Fruit fly (Drosophila melanogaster): Measurements from ENCODE around the gene CG18599.

Gene CG18599

dm6 chr3R:18297444-18298297, 30.1 kb downstream of the CG18599 start (continued):
- TF ChIP-seq Atf3 (GFP tag; optimal IDR thresholded peaks at IDR 0.05) = no peak
- TF ChIP-seq HLHmδ (GFP tag; optimal IDR thresholded peaks at IDR 0.05) = no peak
- peak; percentile 5 for TF ChIP-seq CG8388 (GFP tag; optimal IDR thresholded peaks at IDR 0.05)
- no peak for TF ChIP-seq ftz-f1 (GFP tag; optimal IDR thresholded peaks at IDR 0.05)
- peak; percentile 2 for TF ChIP-seq eyg (GFP tag; optimal IDR thresholded peaks at IDR 0.05)
- no peak for TF ChIP-seq CG14441 (GFP tag; IDR thresholded peaks at IDR 0.05)
- TF ChIP-seq Atf-2 (GFP tag; optimal IDR thresholded peaks at IDR 0.05) = no peak
- TF ChIP-seq kay (GFP tag; optimal IDR thresholded peaks at IDR 0.05) = no peak
- no peak for TF ChIP-seq D (optimal IDR thresholded peaks at IDR 0.05)
- TF ChIP-seq D (GFP tag; optimal IDR thresholded peaks at IDR 0.05) = no peak
- no peak for TF ChIP-seq slou (GFP tag; optimal IDR thresholded peaks at IDR 0.05)
- TF ChIP-seq Doc3 (GFP tag; IDR thresholded peaks at IDR 0.05; ENCODE audit: partially characterized antibody) = no peak
- no peak for TF ChIP-seq vfl (GFP tag; optimal IDR thresholded peaks at IDR 0.05)
- TF ChIP-seq hb (GFP tag; IDR thresholded peaks at IDR 0.05; ENCODE audit: partially characterized antibody) = no peak
- TF ChIP-seq dimm (GFP tag; IDR thresholded peaks at IDR 0.05) = no peak
- peak; percentile 29 for TF ChIP-seq CG2712 (tag; optimal IDR thresholded peaks at IDR 0.05)
- no peak for TF ChIP-seq da (GFP tag; optimal IDR thresholded peaks at IDR 0.05)
- TF ChIP-seq Trl (optimal IDR thresholded peaks at IDR 0.05) = no peak
- TF ChIP-seq Trl (GFP tag; optimal IDR thresholded peaks at IDR 0.05) = no peak
- TF ChIP-seq CG10959 (GFP tag; IDR thresholded peaks at IDR 0.05) = no peak
- no peak for TF ChIP-seq tll (GFP tag; optimal IDR thresholded peaks at IDR 0.05)
- TF ChIP-seq sd (tag; optimal IDR thresholded peaks at IDR 0.05) = no peak
- TF ChIP-seq psq (GFP tag; optimal IDR thresholded peaks at IDR 0.05) = no peak
- TF ChIP-seq CG10462 (GFP tag; optimal IDR thresholded peaks at IDR 0.05) = no peak
- no peak for TF ChIP-seq CG9727 (GFP tag; optimal IDR thresholded peaks at IDR 0.05)
- peak; percentile 91 for TF ChIP-seq sens (GFP tag)
- no peak for TF ChIP-seq CG1647 (GFP tag; optimal IDR thresholded peaks at IDR 0.05)
- TF ChIP-seq CG10147 (GFP tag; optimal IDR thresholded peaks at IDR 0.05) = no peak
- TF ChIP-seq CG31441 (GFP tag; IDR thresholded peaks at IDR 0.05) = 0 out of 2 replicates have a peak, but pooled peaks have one; percentile 29
- no peak for TF ChIP-seq fd96Cb (tag; optimal IDR thresholded peaks at IDR 0.05)
- TF ChIP-seq Ets65A (GFP tag) = peak; percentile 62
- TF ChIP-seq esg (GFP tag; conservative IDR thresholded peaks at IDR 0.05) = no peak
- TF ChIP-seq Scr (GFP tag; IDR thresholded peaks at IDR 0.05; ENCODE audit: partially characterized antibody) = no peak
- TF ChIP-seq CG5953 (GFP tag; IDR thresholded peaks at IDR 0.05) = no peak
- peak in 1 of 2 experiments; percentile 3 for TF ChIP-seq chif (GFP tag; optimal IDR thresholded peaks at IDR 0.05)
- no peak for TF ChIP-seq CG7839 (tag; optimal IDR thresholded peaks at IDR 0.05)
- no peak for TF ChIP-seq CG4424 (GFP tag; optimal IDR thresholded peaks at IDR 0.05)
- TF ChIP-seq Sox100B (GFP tag; optimal IDR thresholded peaks at IDR 0.05) = no peak
- TF ChIP-seq dpn (GFP tag; optimal IDR thresholded peaks at IDR 0.05) = no peak
- TF ChIP-seq gsb (GFP tag; IDR thresholded peaks at IDR 0.05) = 0 out of 2 replicates have a peak, but pooled peaks have one; percentile 11
- peak; percentile 30; the same call in 1 of the 2 replicates for TF ChIP-seq stc (GFP tag; IDR thresholded peaks at IDR 0.05)
- TF ChIP-seq jigr1 (GFP tag; IDR thresholded peaks at IDR 0.05) = no peak
- TF ChIP-seq CG2202 (tag; optimal IDR thresholded peaks at IDR 0.05) = no peak
- TF ChIP-seq CG13624 (GFP tag; optimal IDR thresholded peaks at IDR 0.05) = no peak
- TF ChIP-seq H2.0 (GFP tag; IDR thresholded peaks at IDR 0.05) = no peak
- TF ChIP-seq zfh2 (GFP tag; optimal IDR thresholded peaks at IDR 0.05) = no peak
- no peak for TF ChIP-seq CG12744 (GFP tag; optimal IDR thresholded peaks at IDR 0.05)
- no peak for TF ChIP-seq CG14965 (GFP tag; optimal IDR thresholded peaks at IDR 0.05; ENCODE audit: borderline replicate concordance)
- no peak for TF ChIP-seq CG7987 (GFP tag; optimal IDR thresholded peaks at IDR 0.05)
- no peak for TF ChIP-seq CG32767 (GFP tag; IDR thresholded peaks at IDR 0.05)
- no peak for TF ChIP-seq Awh (GFP tag; IDR thresholded peaks at IDR 0.05)

All from whole organism, embryonic.